Worm (Caenorhabditis elegans): ENCODE measurements around the gene hex-3.

ce11 chrIII:10802032-10802431, 47.0 kb upstream of the hex-3 start, which contains the start of gene K11D9.3:
- no peak for TF ChIP-seq ceh-9 (tag; optimal IDR thresholded peaks at IDR 0.05)
- TF ChIP-seq ref-2 (tag; optimal IDR thresholded peaks at IDR 0.05) = no peak
- TF ChIP-seq dve-1 (tag; optimal IDR thresholded peaks at IDR 0.05) = no peak
- TF ChIP-seq syd-9 (tag; optimal IDR thresholded peaks at IDR 0.05) = no peak
- no peak for TF ChIP-seq mec-3 (tag; optimal IDR thresholded peaks at IDR 0.05; ENCODE audit: borderline replicate concordance)

All from whole organism, late embryonic.